Fruit fly (Drosophila melanogaster) whole organism, embryonic: ENCODE results near the gene CG1640.
A peak's percentile ranks its signal among the peaks of the same experiment; 100 is the strongest.

ENCODE experiments used
- CG11247 ChIP-seq: fragments of 200-800 bp; sonication (Bioruptor generic); IDR thresholded peaks from 2 replicates; pipeline ENCODE4 v1.3.6; 2022; ENCODE audit warnings: missing biosample characterization, missing genetic modification characterization
- CG11695 ChIP-seq: fragments of 200-800 bp; sonication (Bioruptor generic); IDR thresholded peaks from 3 replicates; pipeline ENCODE4 v1.3.6; 2022; ENCODE audit warnings: missing biosample characterization, missing genetic modification characterization
- CG12071 ChIP-seq: fragments of 200-800 bp; sonication (Bioruptor generic); optimal IDR thresholded peaks from 3 replicates; lab custom pipeline; 2018; ENCODE audit warnings: missing biosample characterization, mild to moderate bottlenecking, missing genetic modification characterization
- CG12659 ChIP-seq: fragments of 200-800 bp; sonication (Bioruptor generic); optimal IDR thresholded peaks from 3 replicates; lab custom pipeline; 2017; ENCODE audit warnings: mild to moderate bottlenecking, missing biosample characterization, missing genetic modification reagents, missing genetic modification characterization
- CG13123 ChIP-seq: fragments of 200-800 bp; sonication (Bioruptor generic); optimal IDR thresholded peaks from 2 replicates; lab custom pipeline; 2016; ENCODE audit warnings: missing biosample characterization, missing genetic modification characterization
- CG13296 ChIP-seq: fragments of 200-800 bp; sonication (Bioruptor generic); optimal IDR thresholded peaks from 3 replicates; lab custom pipeline; 2018; ENCODE audit warnings: missing biosample characterization, mild to moderate bottlenecking, missing genetic modification characterization
- CG13775 ChIP-seq: fragments of 200-800 bp; sonication (Bioruptor generic); optimal IDR thresholded peaks from 3 replicates; lab custom pipeline; 2017; ENCODE audit warnings: missing biosample characterization, mild to moderate bottlenecking, missing genetic modification characterization
- CG13894 ChIP-seq: fragments of 200-800 bp; sonication (Bioruptor generic); optimal IDR thresholded peaks from 3 replicates; lab custom pipeline; 2018; ENCODE audit warnings: missing biosample characterization, mild to moderate bottlenecking, missing genetic modification characterization, moderate library complexity
- CG14441 ChIP-seq: fragments of 200-800 bp; sonication (Bioruptor generic); IDR thresholded peaks from 2 replicates; pipeline ENCODE4 v1.3.6; 2022; ENCODE audit warnings: missing biosample characterization, missing genetic modification characterization
- CG14710 ChIP-seq: fragments of 200-800 bp; sonication (Bioruptor generic); optimal IDR thresholded peaks from 3 replicates; lab custom pipeline; 2019; ENCODE audit warnings: missing biosample characterization, mild to moderate bottlenecking, missing genetic modification characterization, moderate library complexity
- CG16815 ChIP-seq: fragments of 200-800 bp; sonication (Bioruptor generic); optimal IDR thresholded peaks from 3 replicates; lab custom pipeline; 2017; ENCODE audit warnings: missing biosample characterization, mild to moderate bottlenecking, missing genetic modification characterization
- CG17328 ChIP-seq: fragments of 200-800 bp; sonication (Bioruptor generic); IDR thresholded peaks from 2 replicates; pipeline ENCODE4 v1.3.6; 2022; ENCODE audit warnings: missing biosample characterization, missing genetic modification characterization
- CG17612 ChIP-seq: fragments of 200-800 bp; sonication (Bioruptor generic); IDR thresholded peaks from 2 replicates; pipeline ENCODE4 v1.3.6; 2022; ENCODE audit warnings: missing biosample characterization, missing genetic modification characterization
- CG18476 ChIP-seq: fragments of 200-800 bp; sonication (Bioruptor generic); optimal IDR thresholded peaks from 2 replicates; lab custom pipeline; 2016; ENCODE audit warnings: missing biosample characterization, mild to moderate bottlenecking, missing genetic modification characterization
- CG2202 ChIP-seq: fragments of 200-800 bp; sonication (Bioruptor generic); optimal IDR thresholded peaks from 2 replicates; lab custom pipeline; 2018; ENCODE audit warnings: missing biosample characterization, mild to moderate bottlenecking, missing genetic modification characterization
- CG2712 ChIP-seq: fragments of 200-800 bp; optimal IDR thresholded peaks from 3 replicates; lab custom pipeline; 2019; ENCODE audit warnings: missing biosample characterization, mild to moderate bottlenecking, missing genetic modification characterization, moderate library complexity
- CG3065 ChIP-seq: fragments of 200-800 bp; sonication (Bioruptor generic); optimal IDR thresholded peaks from 2 replicates; lab custom pipeline; 2016; ENCODE audit warnings: missing biosample characterization, missing genetic modification characterization
- CG31388 ChIP-seq: fragments of 200-800 bp; sonication (Bioruptor generic); optimal IDR thresholded peaks from 2 replicates; lab custom pipeline; 2016; ENCODE audit warnings: missing biosample characterization, missing genetic modification characterization
- CG3281 ChIP-seq: fragments of 200-800 bp; sonication (Bioruptor generic); optimal IDR thresholded peaks from 3 replicates; lab custom pipeline; 2017; ENCODE audit warnings: missing biosample characterization, mild to moderate bottlenecking, missing genetic modification characterization
- CG33557 ChIP-seq: fragments of 200-800 bp; sonication (Bioruptor generic); optimal IDR thresholded peaks from 2 replicates; lab custom pipeline; 2019; ENCODE audit warnings: missing biosample characterization, mild to moderate bottlenecking, missing genetic modification characterization, moderate library complexity
- CG4360 ChIP-seq: fragments of 200-800 bp; sonication (Bioruptor generic); IDR thresholded peaks from 2 replicates; pipeline ENCODE4 v1.3.6; 2022; ENCODE audit warnings: missing biosample characterization, missing genetic modification characterization
- CG4404 ChIP-seq: fragments of 200-800 bp; sonication (Bioruptor generic); IDR thresholded peaks from 2 replicates; pipeline ENCODE4 v1.3.6; 2022; ENCODE audit warnings: missing biosample characterization, missing genetic modification characterization
- CG7556 ChIP-seq: fragments of 200-800 bp; sonication (Bioruptor generic); optimal IDR thresholded peaks from 2 replicates; lab custom pipeline; 2017; ENCODE audit warnings: missing biosample characterization, mild to moderate bottlenecking, missing genetic modification characterization
- CG7928 ChIP-seq: fragments of 200-800 bp; sonication (Bioruptor generic); optimal IDR thresholded peaks from 2 replicates; lab custom pipeline; 2017; ENCODE audit warnings: missing biosample characterization, mild to moderate bottlenecking, missing genetic modification characterization
- CkIIα-i1 ChIP-seq: fragments of 200-800 bp; sonication (Bioruptor generic); IDR thresholded peaks from 2 replicates; pipeline ENCODE4 v1.3.6; 2022; ENCODE audit warnings: missing biosample characterization, missing genetic modification characterization
- Deaf1 ChIP-seq: fragments of 200-800 bp; optimal IDR thresholded peaks from 3 replicates; lab custom pipeline; 2019; ENCODE audit warnings: missing biosample characterization, mild to moderate bottlenecking, missing genetic modification characterization, moderate library complexity
- Dip3 ChIP-seq: fragments of 200-800 bp; sonication (Bioruptor generic); optimal IDR thresholded peaks from 3 replicates; lab custom pipeline; 2016; ENCODE audit warnings: missing biosample characterization, missing genetic modification characterization
- Elba2 ChIP-seq: fragments of 200-800 bp; sonication (Bioruptor generic); optimal IDR thresholded peaks from 3 replicates; lab custom pipeline; 2016; ENCODE audit warnings: missing biosample characterization, missing genetic modification characterization
- Gsc ChIP-seq: fragments of 200-800 bp; sonication (Bioruptor generic); IDR thresholded peaks from 2 replicates; pipeline ENCODE4 v1.3.6; 2022; ENCODE audit warnings: missing biosample characterization, missing genetic modification characterization
- HmgZ ChIP-seq: fragments of 200-800 bp; sonication (Bioruptor generic); optimal IDR thresholded peaks from 2 replicates; lab custom pipeline; 2018; ENCODE audit warnings: missing biosample characterization, mild to moderate bottlenecking, missing genetic modification characterization
- Nf-YA ChIP-seq: fragments of 200-800 bp; sonication (Bioruptor generic); IDR thresholded peaks from 2 replicates; pipeline ENCODE4 v1.3.6; 2022; ENCODE audit warnings: missing biosample characterization, missing genetic modification characterization
- NfI ChIP-seq: fragments of 200-800 bp; sonication (Bioruptor generic); optimal IDR thresholded peaks from 3 replicates; lab custom pipeline; 2018; ENCODE audit warnings: missing biosample characterization, mild to moderate bottlenecking, missing genetic modification characterization, moderate library complexity
- Rfx ChIP-seq: fragments of 200-800 bp; sonication (Bioruptor generic); IDR thresholded peaks from 2 replicates; pipeline ENCODE4 v1.3.6; 2022; ENCODE audit warnings: missing biosample characterization, missing genetic modification characterization
- Six4 ChIP-seq: fragments of 200-800 bp; sonication (Bioruptor generic); optimal IDR thresholded peaks from 2 replicates; lab custom pipeline; 2016; ENCODE audit warnings: missing biosample characterization, missing genetic modification characterization
- Sry-δ ChIP-seq: fragments of 200-800 bp; sonication (Bioruptor generic); optimal IDR thresholded peaks from 2 replicates; lab custom pipeline; 2016; ENCODE audit warnings: missing biosample characterization, missing genetic modification characterization
- Ssrp ChIP-seq: fragments of 200-800 bp; sonication (Bioruptor generic); optimal IDR thresholded peaks from 2 replicates; lab custom pipeline; 2018; ENCODE audit warnings: missing biosample characterization, mild to moderate bottlenecking, missing genetic modification characterization, moderate library complexity
- Tbp ChIP-seq: fragments of >200 bp; optimal IDR thresholded peaks from 2 replicates; lab custom pipeline; 2018; ENCODE audit warnings: missing biosample characterization, missing genetic modification characterization
- al ChIP-seq: fragments of 200-800 bp; sonication (Bioruptor generic); IDR thresholded peaks from 2 replicates; pipeline ENCODE4 v1.3.6; 2022; ENCODE audit warnings: missing biosample characterization, missing genetic modification characterization
- dmrt11E ChIP-seq: fragments of 200-800 bp; sonication (Bioruptor generic); optimal IDR thresholded peaks from 3 replicates; lab custom pipeline; 2018; ENCODE audit warnings: missing biosample characterization, mild to moderate bottlenecking, missing genetic modification characterization, moderate library complexity
- fd102C ChIP-seq: fragments of 200-800 bp; sonication (Bioruptor generic); optimal IDR thresholded peaks from 2 replicates; lab custom pipeline; 2018; ENCODE audit warnings: missing biosample characterization, mild to moderate bottlenecking, missing genetic modification characterization, moderate library complexity
- gt ChIP-seq: fragments of 200-800 bp; sonication (Bioruptor generic); IDR thresholded peaks from 2 replicates; pipeline ENCODE4 v1.3.6; 2022; ENCODE audit warnings: missing biosample characterization, missing genetic modification characterization
- lmd ChIP-seq: fragments of 200-800 bp; sonication (Bioruptor generic); IDR thresholded peaks from 2 replicates; pipeline ENCODE4 v1.3.6; 2022; ENCODE audit warnings: missing biosample characterization, missing genetic modification characterization
- lola ChIP-seq, 3 experiments: fragments of >200 bp in 2 of 3; fragments of 200-800 bp in 1 of 3; sonication (Bioruptor generic) in 1 of 3; optimal IDR thresholded peaks; 2 replicates each; lab custom pipeline; 2017 to 2019; ENCODE audit warnings: missing biosample characterization in 3 of 3, missing genetic modification characterization in 3 of 3, mild to moderate bottlenecking in 1 of 3, moderate library complexity in 1 of 3
- maf-S ChIP-seq: fragments of 200-800 bp; sonication (Bioruptor generic); optimal IDR thresholded peaks from 2 replicates; lab custom pipeline; 2016; ENCODE audit warnings: missing biosample characterization, missing genetic modification characterization
- sens ChIP-seq: fragments of 200-800 bp; sonication (Bioruptor generic); peaks from one replicate; lab custom pipeline; 2016; ENCODE audit warnings: missing biosample characterization, missing genetic modification characterization
- sisA ChIP-seq: fragments of 200-800 bp; sonication (Bioruptor generic); IDR thresholded peaks from 2 replicates; pipeline ENCODE4 v1.3.6; 2022; ENCODE audit warnings: missing biosample characterization, missing genetic modification characterization
- so ChIP-seq: fragments of 200-800 bp; sonication (Bioruptor generic); IDR thresholded peaks from 3 replicates; pipeline ENCODE4 v1.3.6; 2022; ENCODE audit warnings: missing biosample characterization, missing genetic modification characterization
- tap ChIP-seq: fragments of 200-800 bp; optimal IDR thresholded peaks from 3 replicates; lab custom pipeline; 2019; ENCODE audit warnings: missing biosample characterization, mild to moderate bottlenecking, missing genetic modification characterization, moderate library complexity
- tll ChIP-seq, 2 experiments: fragments of 200-800 bp in 1 of 2; fragments of >200 bp in 1 of 2; sonication (Bioruptor generic) in 1 of 2; optimal IDR thresholded peaks; 2 replicates each; lab custom pipeline; 2017 to 2019; ENCODE audit warnings: missing biosample characterization in 2 of 2, missing genetic modification characterization in 2 of 2, mild to moderate bottlenecking in 1 of 2, moderate library complexity in 1 of 2
- vnd ChIP-seq: fragments of 200-800 bp; sonication (Bioruptor generic); IDR thresholded peaks from 3 replicates; pipeline ENCODE4 v1.3.6; 2022; ENCODE audit warnings: missing biosample characterization, missing genetic modification characterization; ENCODE audit not compliant: partially characterized antibody

The CG1640 gene

DNA sequence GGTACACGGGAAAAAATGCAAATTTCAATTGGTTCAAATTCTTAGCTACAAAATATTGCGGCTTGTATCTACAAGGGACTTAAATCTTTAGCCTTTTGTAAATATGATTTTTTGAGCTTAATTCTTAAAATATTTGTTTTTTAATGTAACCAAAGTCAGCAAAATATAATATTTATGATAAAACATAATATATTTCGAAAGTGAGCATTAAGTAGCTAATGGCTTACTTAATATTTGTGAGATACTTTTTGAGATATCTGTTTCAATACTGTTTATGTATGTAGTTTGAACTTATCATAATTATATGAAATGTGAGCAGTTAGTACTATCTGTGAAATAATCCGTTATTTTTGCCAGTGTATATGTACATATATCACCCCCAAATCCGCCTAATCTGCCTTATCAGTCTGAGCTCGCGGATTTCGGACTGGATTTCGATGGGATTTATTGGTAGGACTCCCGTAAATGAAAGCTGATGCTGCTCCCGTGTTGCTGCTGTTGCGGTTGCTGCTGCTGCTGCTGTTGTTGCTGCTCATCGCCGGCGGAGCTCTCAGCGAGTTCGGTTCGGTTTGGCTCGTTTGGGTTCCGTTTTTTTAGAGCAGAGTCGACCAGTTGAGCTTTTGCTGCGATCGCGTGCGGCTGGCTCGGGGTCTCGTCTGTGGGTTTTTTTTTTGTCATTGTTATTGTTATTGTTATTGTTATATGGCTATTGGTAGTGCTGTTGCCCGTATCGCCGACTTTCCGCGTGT, 49.5 kb upstream of the CG1640 start (continued):
- TF ChIP-seq CG7928 (GFP tag; lab: Kevin White, UChicago) (no peak), lmd (GFP tag; lab: Robert Waterston, UW) (no peak), CG33557 (GFP tag; lab: Kevin White, UChicago) (no peak), CG13894 (tag; lab: Kevin White, UChicago) (no peak), CG18476 (GFP tag; lab: Kevin White, UChicago) (no peak), CG4404 (GFP tag; lab: Robert Waterston, UW) (no peak), Nf-YA (GFP tag; lab: Robert Waterston, UW) (no peak), CG11695 (GFP tag; lab: Robert Waterston, UW) (no peak), Elba2 (GFP tag; lab: Kevin White, UChicago) (no peak), Rfx (peak; percentile 37; the same call in 1 of the 2 replicates), CkIIα-i1 (GFP tag; lab: Robert Waterston, UW) (no peak), HmgZ (tag; lab: Kevin White, UChicago) (no peak), CG3065 (GFP tag; lab: Kevin White, UChicago) (no peak), Deaf1 (tag; lab: Kevin White, UChicago) (peak; percentile 56), CG17612 (GFP tag; lab: Robert Waterston, UW) (no peak), fd102C (GFP tag; lab: Kevin White, UChicago) (no peak), CG14710 (peak; percentile 9), sisA (GFP tag; lab: Robert Waterston, UW) (0 out of 2 replicates have a peak, but pooled peaks have one; percentile 27), Gsc (GFP tag; lab: Robert Waterston, UW) (no peak), lola (GFP tag; optimal IDR thresholded peaks at IDR 0.05; lab: Kevin White, UChicago) (no peak), CG13296 (no peak), CG2712 (peak; percentile 39), CG7556 (GFP tag; lab: Kevin White, UChicago) (peak; percentile 59), so (GFP tag; lab: Robert Waterston, UW) (0 out of 3 replicates have a peak, but pooled peaks have one; percentile 11), Tbp (no peak), CG3281 (peak; percentile 70), Six4 (GFP tag; lab: Kevin White, UChicago) (no peak), CG12071 (GFP tag; lab: Kevin White, UChicago) (no peak), Ssrp (tag; lab: Kevin White, UChicago) (peak; percentile 17), Sry-δ (GFP tag; lab: Kevin White, UChicago) (no peak), CG11247 (GFP tag; lab: Robert Waterston, UW) (no peak), dmrt11E (tag; lab: Kevin White, UChicago) (no peak), CG12659 (GFP tag; lab: Kevin White, UChicago) (peak; percentile 37), CG14441 (no peak), Dip3 (no peak), gt (GFP tag; lab: Robert Waterston, UW) (no peak), sens (GFP tag; lab: Kevin White, UChicago) (peak; percentile 58), CG17328 (GFP tag; lab: Robert Waterston, UW) (no peak), NfI (GFP tag; lab: Kevin White, UChicago) (no peak), CG31388 (GFP tag; lab: Kevin White, UChicago) (no peak), al (0 out of 2 replicates have a peak, but pooled peaks have one; percentile 33), maf-S (no peak), CG2202 (no peak), tap (no peak), vnd (no peak), CG13775 (GFP tag; lab: Kevin White, UChicago) (peak; percentile 45), CG16815 (GFP tag; lab: Kevin White, UChicago) (peak; percentile 24), CG13123 (GFP tag; lab: Kevin White, UChicago) (no peak), tll (GFP tag; optimal IDR thresholded peaks at IDR 0.05; lab: Kevin White, UChicago) (no peak), CG4360 (GFP tag; lab: Robert Waterston, UW) (no peak)
